Worm (Caenorhabditis elegans): ENCODE measurements around the gene ufd-3.

The ufd-3 gene

DNA sequence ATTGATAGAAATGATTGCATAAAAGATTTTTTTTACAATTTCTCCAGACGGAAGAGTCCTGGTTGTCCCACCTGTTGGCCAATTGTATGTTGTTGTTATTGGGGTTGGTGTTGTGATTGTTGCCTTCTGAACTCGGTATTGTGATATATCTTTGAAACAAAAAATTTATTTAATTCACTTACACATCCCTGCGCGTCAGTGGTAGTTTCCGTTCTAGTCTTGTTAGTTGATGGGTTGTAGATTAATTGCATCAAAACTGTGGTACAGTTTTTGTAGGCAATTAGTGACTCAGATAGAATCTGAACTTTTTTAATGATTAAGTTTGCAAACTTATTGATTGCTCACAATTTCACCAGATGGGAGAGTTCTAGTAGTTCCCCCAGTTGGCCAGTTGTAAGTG, 36.1 kb upstream of the ufd-3 start:
- no peak for TF ChIP-seq scrt-1 (GFP tag; IDR thresholded peaks at IDR 0.05)
- no peak for TF ChIP-seq hmg-4 (GFP tag; optimal IDR thresholded peaks at IDR 0.05)
- TF ChIP-seq F13C5.2 (tag; optimal IDR thresholded peaks at IDR 0.05): no peak
- TF ChIP-seq aly-1 (tag; optimal IDR thresholded peaks at IDR 0.05): no peak
- TF ChIP-seq tbx-37 (GFP tag; conservative IDR thresholded peaks at IDR 0.05): no peak
- TF ChIP-seq sea-1 (GFP tag; conservative IDR thresholded peaks at IDR 0.05): no peak
- no peak for TF ChIP-seq pes-1 (GFP tag; IDR thresholded peaks at IDR 0.05)
- no peak for TF ChIP-seq B0310.2 (tag; optimal IDR thresholded peaks at IDR 0.05)
- TF ChIP-seq hnd-1 (tag; optimal IDR thresholded peaks at IDR 0.05): no peak
- TF ChIP-seq ama-1 (optimal IDR thresholded peaks at IDR 0.05): no peak
- TF ChIP-seq ets-7 (tag; optimal IDR thresholded peaks at IDR 0.05): no peak
- no peak for TF ChIP-seq hmbx-1 (tag; optimal IDR thresholded peaks at IDR 0.05)
- no peak for TF ChIP-seq tbx-11 (GFP tag; IDR thresholded peaks at IDR 0.05)
- no peak for TF ChIP-seq flt-1 (GFP tag; IDR thresholded peaks at IDR 0.05)
- TF ChIP-seq ceh-36 (tag; optimal IDR thresholded peaks at IDR 0.05): no peak
- TF ChIP-seq tra-4 (tag; optimal IDR thresholded peaks at IDR 0.05): no peak
- TF ChIP-seq ceh-13 (GFP tag; optimal IDR thresholded peaks at IDR 0.05): no peak

- TF ChIP-seq ama-1 (optimal IDR thresholded peaks at IDR 0.05) (no peak), flt-1 (GFP tag; IDR thresholded peaks at IDR 0.05) (no peak)
Measured at ce11 chrII:9914999-9915398, 25.6 kb upstream of the ufd-3 start, which contains the start of gene F26C11.3. Gene F26C11.3 (minus strand): TSS chrII:9915099.

DNA sequence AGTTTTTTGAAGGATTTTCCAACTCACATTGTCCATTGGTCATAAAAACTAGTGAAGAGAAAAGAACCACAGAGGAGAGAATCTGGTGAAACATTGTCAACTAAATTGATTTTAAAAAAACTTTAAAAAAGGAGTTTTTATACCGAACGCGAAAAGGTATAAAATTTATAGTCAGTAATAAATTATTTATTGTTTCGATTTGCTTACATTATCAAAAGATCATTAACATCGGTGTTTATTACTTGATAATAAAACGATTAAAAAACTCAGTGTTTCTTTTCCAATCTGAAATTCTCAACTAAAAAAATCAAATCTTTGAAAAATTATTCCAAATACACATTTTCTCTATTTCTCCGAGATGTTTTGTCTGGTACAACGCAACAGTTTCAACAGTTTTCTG, 24.4 kb upstream of the ufd-3 start, which contains the start of gene F26C11.4:
F26C11.4 (minus strand) TSS at position 101 of the 400 bp plus-strand sequence.
- TF ChIP-seq ets-7 (tag; optimal IDR thresholded peaks at IDR 0.05) (no peak), aly-1 (tag; optimal IDR thresholded peaks at IDR 0.05) (no peak), ama-1 (optimal IDR thresholded peaks at IDR 0.05) (no peak), flt-1 (GFP tag; IDR thresholded peaks at IDR 0.05) (no peak), sea-1 (GFP tag; conservative IDR thresholded peaks at IDR 0.05) (no peak), tbx-37 (GFP tag; conservative IDR thresholded peaks at IDR 0.05) (no peak), F13C5.2 (tag; optimal IDR thresholded peaks at IDR 0.05) (no peak), ceh-13 (GFP tag; optimal IDR thresholded peaks at IDR 0.05) (no peak), tra-4 (tag; optimal IDR thresholded peaks at IDR 0.05) (no peak), hnd-1 (tag; optimal IDR thresholded peaks at IDR 0.05) (no peak), hmbx-1 (tag; optimal IDR thresholded peaks at IDR 0.05) (no peak), hmg-4 (GFP tag; optimal IDR thresholded peaks at IDR 0.05) (no peak)

DNA sequence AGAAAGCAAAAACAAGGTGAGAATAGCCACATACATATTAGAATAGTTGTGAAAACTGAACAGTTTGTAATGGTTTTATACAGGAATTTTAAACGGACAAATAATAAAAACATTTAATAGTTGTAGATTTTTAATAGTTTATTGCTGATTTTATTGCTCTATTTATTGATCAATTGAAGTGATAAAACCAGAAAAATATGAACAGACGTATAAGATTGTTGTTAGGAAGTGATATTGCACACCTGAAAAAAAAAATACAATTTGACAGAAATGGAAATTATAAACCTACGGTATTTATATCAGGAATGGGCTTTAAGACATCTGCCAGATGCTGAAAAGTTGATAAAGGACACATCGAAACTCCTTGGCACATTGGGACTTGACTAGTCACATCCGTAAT, 22.6 kb upstream of the ufd-3 start, which contains the start of gene C05C10.8:
C05C10.8 (minus strand) TSS at position 101 of the 400 bp plus-strand sequence.
- no peak for TF ChIP-seq ceh-13 (GFP tag; optimal IDR thresholded peaks at IDR 0.05)
- TF ChIP-seq tbx-37 (GFP tag; conservative IDR thresholded peaks at IDR 0.05): no peak
- TF ChIP-seq hnd-1 (tag; optimal IDR thresholded peaks at IDR 0.05): no peak
- TF ChIP-seq F13C5.2 (tag; optimal IDR thresholded peaks at IDR 0.05): no peak
- no peak for TF ChIP-seq pes-1 (GFP tag; IDR thresholded peaks at IDR 0.05)
- no peak for TF ChIP-seq aly-1 (tag; optimal IDR thresholded peaks at IDR 0.05)
- no peak for TF ChIP-seq tra-4 (tag; optimal IDR thresholded peaks at IDR 0.05)
- no peak for TF ChIP-seq ceh-36 (tag; optimal IDR thresholded peaks at IDR 0.05)
- TF ChIP-seq scrt-1 (GFP tag; IDR thresholded peaks at IDR 0.05): no peak
- TF ChIP-seq B0310.2 (tag; optimal IDR thresholded peaks at IDR 0.05): no peak
- no peak for TF ChIP-seq flt-1 (GFP tag; IDR thresholded peaks at IDR 0.05)
- TF ChIP-seq sea-1 (GFP tag; conservative IDR thresholded peaks at IDR 0.05): no peak
- no peak for TF ChIP-seq hmbx-1 (tag; optimal IDR thresholded peaks at IDR 0.05)
- no peak for TF ChIP-seq ets-7 (tag; optimal IDR thresholded peaks at IDR 0.05)
- TF ChIP-seq ama-1 (optimal IDR thresholded peaks at IDR 0.05): no peak
- no peak for TF ChIP-seq tbx-11 (GFP tag; IDR thresholded peaks at IDR 0.05)
- no peak for TF ChIP-seq hmg-4 (GFP tag; optimal IDR thresholded peaks at IDR 0.05)

DNA sequence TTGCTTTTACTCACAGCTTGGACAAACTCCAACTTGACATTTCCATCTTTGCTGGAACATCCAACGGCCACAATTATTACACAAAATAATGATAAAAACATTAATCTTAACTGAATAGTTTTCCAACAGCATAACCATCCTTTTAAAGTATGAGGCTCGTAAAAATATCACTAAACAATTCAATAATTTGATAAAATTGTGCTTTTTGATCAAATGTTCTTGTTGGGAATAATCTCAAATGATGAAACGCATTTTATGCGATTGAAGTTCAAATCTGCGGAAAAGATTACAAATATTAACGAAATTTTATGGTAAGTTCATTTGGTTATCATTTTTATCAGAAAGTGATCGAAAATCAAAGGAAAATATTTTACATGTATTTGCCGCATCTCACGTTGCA, 20.1 kb upstream of the ufd-3 start, which contains the start of gene pho-10:
pho-10 (minus strand) TSS at position 101 of the 400 bp plus-strand sequence.
- TF ChIP-seq pes-1 (GFP tag; IDR thresholded peaks at IDR 0.05) (no peak), hmg-4 (GFP tag; optimal IDR thresholded peaks at IDR 0.05) (no peak), scrt-1 (GFP tag; IDR thresholded peaks at IDR 0.05) (no peak), flt-1 (GFP tag; IDR thresholded peaks at IDR 0.05) (no peak)

DNA sequence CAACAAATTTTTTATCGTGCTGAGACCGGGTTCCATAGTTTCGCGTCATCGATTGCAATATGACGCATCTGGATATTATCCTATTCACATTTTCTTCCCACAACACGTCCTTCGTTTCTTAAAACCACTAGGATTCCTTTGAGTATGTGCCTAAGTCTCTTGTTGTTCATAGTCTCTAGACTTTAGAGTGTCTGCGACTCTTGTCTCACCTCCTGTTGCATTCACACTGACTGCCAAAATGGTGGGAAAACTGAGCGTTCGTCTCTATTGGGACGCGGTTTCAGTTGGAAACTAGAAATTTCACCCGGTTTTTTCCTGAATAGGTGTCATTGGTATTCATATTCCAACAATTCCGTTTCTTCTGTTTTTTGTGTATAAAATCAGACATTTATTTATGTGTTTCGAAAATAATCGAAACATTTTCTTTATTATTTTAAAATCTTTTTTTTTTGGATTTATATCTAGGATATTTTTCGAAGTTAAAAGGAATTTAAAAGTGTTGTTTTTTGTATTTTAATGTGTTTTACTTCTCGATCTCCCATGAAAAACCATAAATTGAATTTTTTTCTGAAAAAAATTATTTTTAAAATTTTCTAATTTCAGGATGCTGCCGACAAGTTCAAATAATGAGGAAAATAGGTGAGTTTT, 18.8 kb upstream of the ufd-3 start, which contains the start of gene C05C10.2:
C05C10.2 (plus strand) TSS at position 598 of the 648 bp plus-strand sequence.
- TF ChIP-seq scrt-1 (GFP tag; IDR thresholded peaks at IDR 0.05) (no peak), pes-1 (GFP tag; IDR thresholded peaks at IDR 0.05) (no peak), tbx-37 (GFP tag; conservative IDR thresholded peaks at IDR 0.05) (no peak), hnd-1 (tag; optimal IDR thresholded peaks at IDR 0.05) (no peak), tbx-11 (GFP tag; IDR thresholded peaks at IDR 0.05) (no peak)

DNA sequence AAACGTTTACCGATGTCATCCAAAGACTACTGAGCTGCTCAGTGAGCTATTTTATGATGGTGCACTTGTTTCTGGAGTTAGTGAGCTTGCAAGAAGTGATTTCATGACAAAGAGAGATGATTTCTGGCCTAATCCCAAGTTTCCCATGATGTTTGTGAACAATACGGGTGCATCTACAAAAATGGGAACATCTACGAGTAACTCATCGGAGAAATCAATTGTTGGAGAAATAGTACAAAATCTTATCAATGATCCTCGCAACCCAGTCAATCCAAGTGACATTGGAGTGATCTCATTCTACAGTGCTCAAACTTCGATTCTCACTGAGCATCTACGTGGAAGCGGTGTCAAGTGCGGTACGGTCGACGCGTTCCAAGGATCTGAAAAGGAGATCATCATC, 12.1 kb upstream of the ufd-3 start:
- TF ChIP-seq hmbx-1 (tag; optimal IDR thresholded peaks at IDR 0.05): no peak
- no peak for TF ChIP-seq ets-7 (tag; optimal IDR thresholded peaks at IDR 0.05)
- no peak for TF ChIP-seq hmg-4 (GFP tag; optimal IDR thresholded peaks at IDR 0.05)
- no peak for TF ChIP-seq tra-4 (tag; optimal IDR thresholded peaks at IDR 0.05)
- no peak for TF ChIP-seq sea-1 (GFP tag; conservative IDR thresholded peaks at IDR 0.05)
- TF ChIP-seq hnd-1 (tag; optimal IDR thresholded peaks at IDR 0.05): no peak
- TF ChIP-seq ceh-36 (tag; optimal IDR thresholded peaks at IDR 0.05): no peak
- TF ChIP-seq pes-1 (GFP tag; IDR thresholded peaks at IDR 0.05): no peak

DNA sequence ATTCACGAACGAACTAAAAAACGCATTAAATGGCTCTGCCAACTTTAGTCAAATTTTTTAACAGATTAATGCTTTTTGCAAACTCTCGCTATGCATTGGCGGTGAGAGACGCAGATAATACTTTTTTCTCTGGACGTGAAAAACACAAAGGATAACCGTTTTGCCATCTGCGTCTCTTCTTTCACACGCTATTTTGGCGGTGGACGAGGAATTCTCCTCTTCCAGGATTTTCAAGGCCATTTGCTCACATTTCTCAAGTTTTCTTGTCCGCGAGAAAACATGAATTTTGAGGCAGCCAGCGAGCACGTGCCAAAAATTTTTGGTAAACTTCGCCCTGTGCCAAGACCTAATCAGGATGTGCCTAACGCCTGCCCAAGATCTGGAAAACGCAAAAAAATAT, 9.5 kb upstream of the ufd-3 start:
- TF ChIP-seq scrt-1 (GFP tag; IDR thresholded peaks at IDR 0.05): no peak
- no peak for TF ChIP-seq tbx-37 (GFP tag; conservative IDR thresholded peaks at IDR 0.05)
- TF ChIP-seq pes-1 (GFP tag; IDR thresholded peaks at IDR 0.05): no peak
- TF ChIP-seq F13C5.2 (tag; optimal IDR thresholded peaks at IDR 0.05): peak; percentile 22
- TF ChIP-seq B0310.2 (tag; optimal IDR thresholded peaks at IDR 0.05): no peak
- no peak for TF ChIP-seq ceh-36 (tag; optimal IDR thresholded peaks at IDR 0.05)
- no peak for TF ChIP-seq sea-1 (GFP tag; conservative IDR thresholded peaks at IDR 0.05)
- no peak for TF ChIP-seq hmbx-1 (tag; optimal IDR thresholded peaks at IDR 0.05)
- no peak for TF ChIP-seq ets-7 (tag; optimal IDR thresholded peaks at IDR 0.05)
- no peak for TF ChIP-seq tbx-11 (GFP tag; IDR thresholded peaks at IDR 0.05)
- peak; percentile 21 for TF ChIP-seq ama-1 (optimal IDR thresholded peaks at IDR 0.05)
- TF ChIP-seq flt-1 (GFP tag; IDR thresholded peaks at IDR 0.05): no peak
- no peak for TF ChIP-seq hnd-1 (tag; optimal IDR thresholded peaks at IDR 0.05)
- TF ChIP-seq aly-1 (tag; optimal IDR thresholded peaks at IDR 0.05): no peak
- TF ChIP-seq hmg-4 (GFP tag; optimal IDR thresholded peaks at IDR 0.05): no peak
- no peak for TF ChIP-seq ceh-13 (GFP tag; optimal IDR thresholded peaks at IDR 0.05)
- no peak for TF ChIP-seq tra-4 (tag; optimal IDR thresholded peaks at IDR 0.05)

Data from whole organism, early embryonic.